Worm (Caenorhabditis elegans): ENCODE measurements around the gene tag-307.

tag-307 gene

ce11 chrIII:7828576-7829461 is 28.2 kb downstream of the tag-307 start, which contains the start of the genes egl-45 and kcmf-1 (continued):
- no peak for TF ChIP-seq isw-1 (GFP tag; IDR thresholded peaks at IDR 0.05)
- no peak for TF ChIP-seq unc-62 (GFP tag; optimal IDR thresholded peaks at IDR 0.05)
- no peak for TF ChIP-seq dsc-1 (tag; optimal IDR thresholded peaks at IDR 0.05)
- TF ChIP-seq fos-1 (tag; optimal IDR thresholded peaks at IDR 0.05), result no peak
- peak; percentile 51 for TF ChIP-seq blmp-1 (tag; optimal IDR thresholded peaks at IDR 0.05)
- TF ChIP-seq nhr-85 (tag), result no peak
- TF ChIP-seq aly-2 (tag; optimal IDR thresholded peaks at IDR 0.05), result no peak
- TF ChIP-seq ets-5 (GFP tag; IDR thresholded peaks at IDR 0.05), result no peak
- TF ChIP-seq lin-15B (tag; optimal IDR thresholded peaks at IDR 0.05), result no peak
- peak; percentile 28 for TF ChIP-seq C16A3.4 (tag; optimal IDR thresholded peaks at IDR 0.05)
- TF ChIP-seq nhr-28 (tag; optimal IDR thresholded peaks at IDR 0.05), result no peak
- no peak for TF ChIP-seq mep-1 (tag; optimal IDR thresholded peaks at IDR 0.05)
- no peak for TF ChIP-seq nhr-47 (tag; optimal IDR thresholded peaks at IDR 0.05)
- no peak for TF ChIP-seq ceh-82 (tag; optimal IDR thresholded peaks at IDR 0.05)
- TF ChIP-seq dpl-1 (GFP tag; optimal IDR thresholded peaks at IDR 0.05), result peak; percentile 14 to 65 (median 51)
- no peak for TF ChIP-seq efl-3 (GFP tag; optimal IDR thresholded peaks at IDR 0.05)
- no peak for TF ChIP-seq unc-30 (tag; optimal IDR thresholded peaks at IDR 0.05)
- TF ChIP-seq zag-1 (tag; optimal IDR thresholded peaks at IDR 0.05), result no peak
- TF ChIP-seq F16B12.6 (tag; optimal IDR thresholded peaks at IDR 0.05), result peak; percentile 7
- no peak for TF ChIP-seq nhr-12 (tag; optimal IDR thresholded peaks at IDR 0.05)
- TF ChIP-seq ztf-11 (tag; optimal IDR thresholded peaks at IDR 0.05), result no peak
- no peak for TF ChIP-seq aha-1 (tag; optimal IDR thresholded peaks at IDR 0.05)
- no peak for TF ChIP-seq mab-9 (GFP tag; IDR thresholded peaks at IDR 0.05)
- no peak for TF ChIP-seq tlp-1 (tag; optimal IDR thresholded peaks at IDR 0.05)
- no peak for TF ChIP-seq ceh-90 (tag; optimal IDR thresholded peaks at IDR 0.05)
- no peak for TF ChIP-seq nhr-90 (tag; optimal IDR thresholded peaks at IDR 0.05; ENCODE audit: poor library complexity)
- no peak for TF ChIP-seq ceh-63 (GFP tag; optimal IDR thresholded peaks at IDR 0.05)
- TF ChIP-seq nhr-76 (tag; optimal IDR thresholded peaks at IDR 0.05), result no peak
- TF ChIP-seq C04F5.9 (tag; optimal IDR thresholded peaks at IDR 0.05), result no peak
- TF ChIP-seq irx-1 (tag; optimal IDR thresholded peaks at IDR 0.05), result no peak
- peak in 1 of 6 experiments; percentile 17 for TF ChIP-seq elt-3 (tag; optimal IDR thresholded peaks at IDR 0.05)

ce11 chrIII:7824041-7824440 is 33.0 kb downstream of the tag-307 start:
- no peak for TF ChIP-seq fkh-4 (tag; optimal IDR thresholded peaks at IDR 0.05; ENCODE audit: borderline replicate concordance)
- TF ChIP-seq pag-3 (tag; optimal IDR thresholded peaks at IDR 0.05; ENCODE audit: borderline replicate concordance, insufficient read depth), result no peak
- TF ChIP-seq unc-86 (tag; optimal IDR thresholded peaks at IDR 0.05), result peak; percentile 22
- no peak for TF ChIP-seq egl-27 (tag; optimal IDR thresholded peaks at IDR 0.05)
- no peak for TF ChIP-seq zag-1 (tag; optimal IDR thresholded peaks at IDR 0.05)
- TF ChIP-seq unc-30 (tag; optimal IDR thresholded peaks at IDR 0.05), result no peak
- TF ChIP-seq jun-1 (tag; optimal IDR thresholded peaks at IDR 0.05), result no peak
- no peak for TF ChIP-seq fkh-10 (GFP tag; optimal IDR thresholded peaks at IDR 0.05)
- no peak for TF ChIP-seq ceh-88 (GFP tag; IDR thresholded peaks at IDR 0.05)
- TF ChIP-seq efl-1 (optimal IDR thresholded peaks at IDR 0.05), result no peak
- TF ChIP-seq efl-1 (GFP tag; optimal IDR thresholded peaks at IDR 0.05 in 1 of 2), result peak in 1 of 2 experiments; percentile 21
- TF ChIP-seq lin-39 (tag; optimal IDR thresholded peaks at IDR 0.05), result no peak
- no peak for TF ChIP-seq efl-3 (GFP tag; optimal IDR thresholded peaks at IDR 0.05)
- TF ChIP-seq ceh-8 (GFP tag; optimal IDR thresholded peaks at IDR 0.05), result no peak
- TF ChIP-seq tbx-2 (tag; optimal IDR thresholded peaks at IDR 0.05), result no peak
- TF ChIP-seq lin-13 (GFP tag; optimal IDR thresholded peaks at IDR 0.05), result no peak
- no peak for TF ChIP-seq lin-14 (GFP tag; optimal IDR thresholded peaks at IDR 0.05)
- TF ChIP-seq unc-98 (GFP tag; IDR thresholded peaks at IDR 0.05), result no peak
